Worm (Caenorhabditis elegans): ENCODE data around the gene ptrg-1.

ce11 chrIV:10177779-10178178 lies 16.5 kb downstream of the ptrg-1 start, which contains the start of gene mspn-1:
- TF ChIP-seq vab-7 (GFP tag; IDR thresholded peaks at IDR 0.05) (no peak), nhr-28 (tag; optimal IDR thresholded peaks at IDR 0.05) (no peak), fkh-10 (GFP tag; optimal IDR thresholded peaks at IDR 0.05) (no peak), skn-1 (tag; optimal IDR thresholded peaks at IDR 0.05) (no peak), Y48G9A.11 (GFP tag; IDR thresholded peaks at IDR 0.05) (no peak), gei-8 (GFP tag; optimal IDR thresholded peaks at IDR 0.05) (no peak), pqm-1 (tag; optimal IDR thresholded peaks at IDR 0.05) (no peak)
